In the genomic region with DNA sequence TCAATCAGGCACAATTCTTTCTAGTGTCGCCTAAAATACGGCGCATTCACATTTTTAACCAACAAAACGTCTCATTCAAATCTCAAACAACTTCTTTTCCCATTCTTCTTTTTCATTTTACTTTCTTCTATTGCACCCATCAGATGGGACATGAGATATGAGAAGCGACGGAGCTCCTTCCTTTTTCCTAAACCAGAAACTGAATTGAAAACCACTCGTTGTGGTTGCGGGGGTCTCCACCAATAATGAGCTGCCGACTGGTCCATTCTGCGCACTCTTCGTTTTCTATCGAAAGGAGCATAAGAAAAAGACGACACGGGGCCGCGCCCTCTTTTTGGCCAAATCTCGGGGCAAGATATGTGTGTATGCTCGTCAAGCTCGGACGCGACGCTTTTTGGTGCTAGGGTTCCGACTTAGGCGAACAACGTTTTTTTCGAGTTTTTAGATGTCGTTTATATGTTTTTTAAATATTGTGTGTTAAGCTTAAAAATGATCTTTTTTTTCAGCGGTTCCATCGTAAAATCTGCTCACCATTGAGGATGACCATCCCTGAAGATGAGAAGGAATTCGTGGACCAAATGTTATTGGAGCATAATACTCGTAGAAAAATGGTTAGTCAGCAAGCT, we compare ENCODE assay signal across 7 worm cellular contexts.
TF ChIP-seq lines count a peak whose summit lies in the region.

Gene F09B9.5, plus strand, starts transcription at position 501 of the 626 bp plus-strand sequence.

TF ChIP-seq in whole organism, L1 larva, 84 proteins besides CTCF, POLR2A, EP300 and RAD21 (continues in another document):
- TF ChIP-seq C34B4.2 (tag; optimal IDR thresholded peaks at IDR 0.05; lab: Kevin White, UChicago), result no peak
- peak; percentile 12; the same call in 1 of the 2 replicates for TF ChIP-seq isw-1 (GFP tag; IDR thresholded peaks at IDR 0.05; lab: Robert Waterston, UW)
- no peak for TF ChIP-seq pax-3 (tag; optimal IDR thresholded peaks at IDR 0.05; lab: Kevin White, UChicago)
- no peak for TF ChIP-seq irx-1 (tag; optimal IDR thresholded peaks at IDR 0.05; lab: Kevin White, UChicago)
- TF ChIP-seq jun-1 (tag; optimal IDR thresholded peaks at IDR 0.05; lab: Kevin White, UChicago), result no peak
- no peak for TF ChIP-seq zag-1 (tag; optimal IDR thresholded peaks at IDR 0.05; lab: Kevin White, UChicago)
- TF ChIP-seq efl-3 (GFP tag; optimal IDR thresholded peaks at IDR 0.05; lab: Kevin White, UChicago), result no peak
- TF ChIP-seq pag-3 (tag; optimal IDR thresholded peaks at IDR 0.05; lab: Kevin White, UChicago; ENCODE audit: borderline replicate concordance, insufficient read depth), result no peak
- peak in 2 of 3 experiments; percentile 13 to 32 for TF ChIP-seq ceh-82 (tag; optimal IDR thresholded peaks at IDR 0.05; lab: Kevin White, UChicago)
- TF ChIP-seq egl-27 (tag; optimal IDR thresholded peaks at IDR 0.05; lab: Kevin White, UChicago), result no peak
- TF ChIP-seq egl-13 (tag; optimal IDR thresholded peaks at IDR 0.05; lab: Kevin White, UChicago), result no peak
- TF ChIP-seq nhr-71 (tag; optimal IDR thresholded peaks at IDR 0.05; lab: Kevin White, UChicago), result no peak

TF ChIP-seq in whole organism, L2 larva, 48 proteins besides CTCF, POLR2A, EP300 and RAD21 (continues in another document):
- TF ChIP-seq blmp-1 (tag; optimal IDR thresholded peaks at IDR 0.05; lab: Kevin White, UChicago; ENCODE audit: insufficient read depth) (no peak), ceh-82 (tag; optimal IDR thresholded peaks at IDR 0.05; lab: Kevin White, UChicago) (no peak), crh-2 (tag; optimal IDR thresholded peaks at IDR 0.05; lab: Kevin White, UChicago) (no peak), ztf-1 (GFP tag; conservative IDR thresholded peaks at IDR 0.05; lab: Robert Waterston, UW) (no peak), ama-1 (optimal IDR thresholded peaks at IDR 0.05; lab: Kevin White, UChicago) (no peak), C34F6.9 (tag; optimal IDR thresholded peaks at IDR 0.05; lab: Kevin White, UChicago) (peak; percentile 14), alr-1 (tag; optimal IDR thresholded peaks at IDR 0.05; lab: Kevin White, UChicago) (no peak), F13H6.1 (tag; optimal IDR thresholded peaks at IDR 0.05; lab: Kevin White, UChicago) (no peak), fos-1 (tag; optimal IDR thresholded peaks at IDR 0.05; lab: Kevin White, UChicago) (no peak), nhr-6 (tag; optimal IDR thresholded peaks at IDR 0.05; lab: Kevin White, UChicago) (no peak), unc-39 (tag; optimal IDR thresholded peaks at IDR 0.05; lab: Kevin White, UChicago) (no peak), gmeb-1 (tag; optimal IDR thresholded peaks at IDR 0.05; lab: Kevin White, UChicago) (no peak), R02D3.7 (tag; optimal IDR thresholded peaks at IDR 0.05; lab: Kevin White, UChicago) (no peak)

TF ChIP-seq in whole organism, L3 larva, 47 proteins besides CTCF, POLR2A, EP300 and RAD21:
- TF ChIP-seq lsy-12 (tag; optimal IDR thresholded peaks at IDR 0.05; lab: Kevin White, UChicago), result no peak
- peak; percentile 24 for TF ChIP-seq hmg-11 (tag; optimal IDR thresholded peaks at IDR 0.05; lab: Kevin White, UChicago)
- TF ChIP-seq nfya-1 (tag; optimal IDR thresholded peaks at IDR 0.05; lab: Kevin White, UChicago; ENCODE audit: insufficient read depth), result peak; percentile 62
- TF ChIP-seq unc-62 (GFP tag; optimal IDR thresholded peaks at IDR 0.05; lab: Kevin White, UChicago), result peak; percentile 49
- no peak for TF ChIP-seq egl-5 (tag; optimal IDR thresholded peaks at IDR 0.05; lab: Kevin White, UChicago)

TF ChIP-seq in whole organism, L4 larva, 104 proteins besides CTCF, POLR2A, EP300 and RAD21 (continues in another document):
- TF ChIP-seq ZK337.2 (GFP tag; IDR thresholded peaks at IDR 0.05; lab: Robert Waterston, UW) (no peak), zfp-3 (GFP tag; conservative IDR thresholded peaks at IDR 0.05; lab: Robert Waterston, UW) (no peak), pha-4 (GFP tag; IDR thresholded peaks at IDR 0.05; lab: Robert Waterston, UW) (no peak), pha-4 (tag; optimal IDR thresholded peaks at IDR 0.05; lab: Kevin White, UChicago) (no peak), nhr-48 (tag; optimal IDR thresholded peaks at IDR 0.05; lab: Kevin White, UChicago) (no peak), aha-1 (tag; lab: Kevin White, UChicago) (peak; percentile 98), skn-1 (tag; optimal IDR thresholded peaks at IDR 0.05; lab: Kevin White, UChicago) (no peak), daf-19 (GFP tag; conservative IDR thresholded peaks at IDR 0.05; lab: Robert Waterston, UW) (no peak), daf-12 (tag; optimal IDR thresholded peaks at IDR 0.05; lab: Kevin White, UChicago) (no peak), spr-3 (GFP tag; optimal IDR thresholded peaks at IDR 0.05; lab: Kevin White, UChicago) (no peak), lin-29 (GFP tag; IDR thresholded peaks at IDR 0.05; lab: Robert Waterston, UW) (no peak), zfp-2 (tag; optimal IDR thresholded peaks at IDR 0.05; lab: Kevin White, UChicago) (no peak), mxl-3 (GFP tag; optimal IDR thresholded peaks at IDR 0.05; lab: Kevin White, UChicago) (no peak), duxl-1 (tag; optimal IDR thresholded peaks at IDR 0.05; lab: Kevin White, UChicago; ENCODE audit: poor library complexity) (no peak), R02D3.7 (tag; optimal IDR thresholded peaks at IDR 0.05; lab: Kevin White, UChicago) (no peak)

TF ChIP-seq in whole organism, early embryonic, 17 proteins besides CTCF, POLR2A, EP300 and RAD21:
- TF ChIP-seq pes-1 (GFP tag; IDR thresholded peaks at IDR 0.05; lab: Robert Waterston, UW), result 0 out of 2 replicates have a peak, but pooled peaks have one; percentile 44
- TF ChIP-seq hmg-4 (GFP tag; optimal IDR thresholded peaks at IDR 0.05; lab: Kevin White, UChicago), result no peak

TF ChIP-seq in whole organism, late embryonic, 69 proteins besides CTCF, POLR2A, EP300 and RAD21:
- TF ChIP-seq hlh-13 (GFP tag; optimal IDR thresholded peaks at IDR 0.05; lab: Kevin White, UChicago), result no peak
- TF ChIP-seq hlh-30 (tag; optimal IDR thresholded peaks at IDR 0.05; lab: Kevin White, UChicago; ENCODE audit: insufficient read depth), result no peak
- no peak for TF ChIP-seq dmd-4 (tag; optimal IDR thresholded peaks at IDR 0.05; lab: Kevin White, UChicago; ENCODE audit: borderline replicate concordance)
- TF ChIP-seq npax-4 (tag; optimal IDR thresholded peaks at IDR 0.05; lab: Kevin White, UChicago), result no peak
- TF ChIP-seq tbx-7 (tag; optimal IDR thresholded peaks at IDR 0.05; lab: Kevin White, UChicago), result no peak
- TF ChIP-seq pat-9 (tag; optimal IDR thresholded peaks at IDR 0.05; lab: Kevin White, UChicago), result no peak
- TF ChIP-seq unc-42 (tag; optimal IDR thresholded peaks at IDR 0.05; lab: Kevin White, UChicago), result peak; percentile 27
- no peak for TF ChIP-seq eyg-1 (tag; optimal IDR thresholded peaks at IDR 0.05; lab: Kevin White, UChicago)
- peak; percentile 27 for TF ChIP-seq nfya-1 (tag; optimal IDR thresholded peaks at IDR 0.05; lab: Kevin White, UChicago)

TF ChIP-seq in whole organism, mixed stage, embryonic, 35 proteins besides CTCF, POLR2A, EP300 and RAD21:
- TF ChIP-seq tbx-8 (GFP tag; optimal IDR thresholded peaks at IDR 0.05; lab: Kevin White, UChicago) (no peak), ham-2 (GFP tag; optimal IDR thresholded peaks at IDR 0.05; lab: Kevin White, UChicago) (no peak), nhr-28 (tag; optimal IDR thresholded peaks at IDR 0.05; lab: Kevin White, UChicago) (no peak), ces-1 (GFP tag; optimal IDR thresholded peaks at IDR 0.05; lab: Kevin White, UChicago) (peak; percentile 89), unc-39 (tag; optimal IDR thresholded peaks at IDR 0.05; lab: Kevin White, UChicago) (no peak), lin-13 (tag; optimal IDR thresholded peaks at IDR 0.05; lab: Kevin White, UChicago) (no peak)

Comparison
In these comparisons a context has a peak if more than half of its experiments do, and no peak if none do; other contexts are left out.
1. Of the 29 proteins assayed by ChIP-seq in both whole organism, L4 larva and whole organism, L1 larva: peak only in whole organism, L4 larva: aha-1 and fkh-10; only in whole organism, L1 larva: ceh-82 and ces-1; in both: none; in neither: 24; mixed calls (peak in some experiments, not most) for 1.